Worm (Caenorhabditis elegans) whole organism, L4/young adult: ENCODE data around the gene kle-2.
A peak's percentile ranks its signal among the peaks of the same experiment; 100 is the strongest.

ENCODE experiments used
- W03F9.2 ChIP-seq: fragments of 150-350 bp; optimal IDR thresholded peaks from 2 replicates; lab custom pipeline; 2014; ENCODE audit warnings: missing biosample characterization, missing genetic modification characterization
- dao-5 ChIP-seq: sonication (generic microtip); optimal IDR thresholded peaks from 2 replicates; lab custom pipeline; 2016; ENCODE audit warnings: missing genotype, missing genetic modification characterization, moderate library complexity, missing compliant biosample characterization
- him-1 ChIP-seq: sonication (generic microtip); optimal IDR thresholded peaks from 2 replicates; lab custom pipeline; 2016; ENCODE audit warnings: missing genotype, missing genetic modification reagents, missing genetic modification characterization, missing compliant biosample characterization

The kle-2 gene

DNA sequence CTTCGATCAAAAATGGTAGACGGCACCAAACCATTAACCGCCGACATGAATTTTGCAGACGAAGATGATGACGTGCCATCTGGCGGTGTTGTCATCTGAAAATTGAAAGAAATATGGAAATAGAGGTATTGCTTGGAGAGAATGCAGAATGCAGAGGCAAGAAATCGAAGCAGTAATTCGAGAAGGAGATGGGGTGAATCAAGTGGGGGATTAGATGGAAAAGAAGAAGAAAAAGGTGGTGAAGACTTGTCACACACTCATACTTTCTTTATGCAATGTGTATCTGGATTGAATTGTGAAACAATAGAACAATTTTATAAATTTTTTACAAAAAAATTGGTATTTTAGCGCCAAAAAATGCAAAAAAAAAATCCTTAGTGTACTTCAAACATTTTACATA, 16.7 kb upstream of the kle-2 start, which contains the start of gene tag-250:
TSS of gene tag-250 (minus strand) at position 101 of the 400 bp plus-strand sequence.
- TF ChIP-seq W03F9.2 (no peak), him-1 (tag; lab: Kevin White, UChicago) (no peak), dao-5 (no peak)

DNA sequence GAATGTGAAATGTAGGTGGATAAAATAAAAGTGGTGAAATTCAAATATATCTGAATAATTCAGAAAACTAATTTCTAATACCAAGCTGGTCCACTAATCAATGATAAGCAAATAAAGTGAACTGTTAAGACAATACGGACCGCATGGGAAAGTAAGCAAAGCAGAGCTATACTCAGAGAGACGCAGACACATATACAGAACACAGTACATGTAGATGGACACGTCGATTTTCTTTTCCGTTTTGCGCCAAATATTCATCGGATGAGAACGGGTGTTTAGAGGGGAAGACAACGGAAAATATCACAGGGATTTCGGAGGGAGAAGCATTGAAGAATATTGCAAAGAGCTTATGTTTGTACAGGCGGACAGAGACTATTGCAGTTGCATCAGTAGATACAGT, 15.5 kb upstream of the kle-2 start:
- TF ChIP-seq him-1 (tag; lab: Kevin White, UChicago) (no peak), W03F9.2 (no peak), dao-5 (no peak)

DNA sequence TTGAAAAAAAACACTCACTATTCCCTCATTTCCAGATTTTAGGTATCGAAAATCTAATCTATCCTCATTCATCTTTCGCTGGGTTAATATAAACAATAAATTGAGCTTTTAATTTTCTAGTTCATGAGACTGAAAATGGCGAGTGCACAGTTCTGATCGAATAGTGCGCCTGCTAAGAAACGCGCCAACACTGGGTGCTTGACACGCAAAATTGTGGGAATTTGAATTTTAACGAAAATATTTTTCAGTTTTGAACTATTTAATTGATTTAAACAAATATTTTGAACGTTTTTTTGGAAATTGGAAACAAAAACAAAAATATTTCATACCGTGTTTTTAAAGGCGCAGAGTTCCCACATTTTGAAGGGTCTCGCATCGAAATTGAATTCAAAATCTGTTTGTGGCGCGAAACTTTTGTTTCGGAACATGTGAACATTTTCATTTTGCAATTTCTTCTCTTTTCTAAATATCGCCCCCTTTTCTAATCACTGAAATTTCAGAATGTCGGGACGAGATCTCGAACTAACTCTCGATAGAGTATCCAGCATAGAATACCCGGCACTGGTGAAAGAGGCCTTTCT, 12.9 kb upstream of the kle-2 start, which contains the start of the genes C29E4.13 and npp-15:
TSS of gene C29E4.13 (minus strand) at position 169 of the 581 bp plus-strand sequence.
TSS of gene npp-15 (plus strand) at position 495 of the 581 bp plus-strand sequence.
- TF ChIP-seq dao-5 (no peak), W03F9.2 (peak; percentile 53), him-1 (tag; lab: Kevin White, UChicago) (no peak)

DNA sequence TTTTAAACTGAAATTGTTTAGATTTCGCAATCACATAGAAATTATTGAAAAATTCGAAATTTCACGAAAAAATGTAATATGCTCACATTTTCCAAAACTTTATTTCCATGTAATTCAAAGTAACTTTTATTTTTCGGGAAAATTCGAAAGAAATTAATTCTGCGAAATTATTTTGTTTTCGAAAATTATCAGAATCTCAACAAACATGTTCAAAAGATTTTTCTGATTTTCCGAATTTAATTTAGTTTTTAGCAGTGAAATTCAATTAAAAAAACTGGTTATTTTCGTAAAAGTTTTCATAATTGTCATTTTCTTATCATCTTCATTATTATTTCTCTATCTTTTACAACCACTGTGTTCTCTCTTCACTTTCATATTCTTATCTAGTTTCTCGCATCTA, 8.3 kb upstream of the kle-2 start, which contains the start of gene ran-2:
TSS of gene ran-2 (plus strand) at position 301 of the 400 bp plus-strand sequence.
- TF ChIP-seq him-1 (tag; lab: Kevin White, UChicago) = no peak
- no peak for TF ChIP-seq W03F9.2
- TF ChIP-seq dao-5 = no peak

DNA sequence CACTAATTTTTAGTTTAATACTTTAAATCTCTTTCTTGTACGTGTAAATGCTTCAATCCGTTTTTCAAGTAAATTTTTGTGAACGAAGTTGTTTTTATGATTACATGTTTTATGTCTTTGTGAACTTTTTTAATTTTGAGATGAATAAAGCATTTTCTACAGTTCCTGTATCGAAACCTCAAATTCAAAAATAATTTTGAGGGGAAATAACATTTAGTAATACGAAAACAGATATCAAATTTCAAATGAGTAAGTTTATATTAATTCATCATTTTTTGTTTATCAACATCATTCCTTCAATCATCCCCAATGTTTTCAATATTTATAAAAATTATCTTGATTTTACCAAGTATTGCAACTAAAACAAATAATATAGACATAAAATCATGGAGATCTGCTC, 4.0 kb upstream of the kle-2 start, which contains the start of gene C29E4.10:
TSS of gene C29E4.10 (plus strand) at position 301 of the 400 bp plus-strand sequence.
- TF ChIP-seq him-1 (tag; lab: Kevin White, UChicago) (no peak), W03F9.2 (no peak), dao-5 (no peak)

DNA sequence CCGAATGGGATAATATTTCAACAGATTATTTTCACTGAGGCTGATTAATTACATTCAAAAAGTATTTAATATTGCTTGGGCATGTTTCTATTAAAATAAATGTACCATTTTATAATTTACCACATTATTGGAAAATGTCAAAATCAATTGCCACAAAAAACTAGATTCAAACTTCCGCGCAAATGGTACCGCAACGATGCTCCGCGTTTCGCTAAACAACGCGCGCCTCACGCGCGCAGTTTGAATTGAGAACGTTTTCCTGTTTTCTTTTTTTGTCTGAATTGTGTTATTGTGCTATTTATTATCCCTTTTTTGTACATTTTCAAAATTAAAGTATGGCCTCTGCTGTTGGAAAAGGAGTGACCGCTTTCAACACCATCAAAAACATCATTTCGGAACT, 698 bp upstream of the kle-2 start, which contains the start of gene C29E4.12:
TSS of gene C29E4.12 (plus strand) at position 333 of the 400 bp plus-strand sequence.
- TF ChIP-seq W03F9.2 (no peak), him-1 (tag; lab: Kevin White, UChicago) (no peak), dao-5 (no peak)

DNA sequence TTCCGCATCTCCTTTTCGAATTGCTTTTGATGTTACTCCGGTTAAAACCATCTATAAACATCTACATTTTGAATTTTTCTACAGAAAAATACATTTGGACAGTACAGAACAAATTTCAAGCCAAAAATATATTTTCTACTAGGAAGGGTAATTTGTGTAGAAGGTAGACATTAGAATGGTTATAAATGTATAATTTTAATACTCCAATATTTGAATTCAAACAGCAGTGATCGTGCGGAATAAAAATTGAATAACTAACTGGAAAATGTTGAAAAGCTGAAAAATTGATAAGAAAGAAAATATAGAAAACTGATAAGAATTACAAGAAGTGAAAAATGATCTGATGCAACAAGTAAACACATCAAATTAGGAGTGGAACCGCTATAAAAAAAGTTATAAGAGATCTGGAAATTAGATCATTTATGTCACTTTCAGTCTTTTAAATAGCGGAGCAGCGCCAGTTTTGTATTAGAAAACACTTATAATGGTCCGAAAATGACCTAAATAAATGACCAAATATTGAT, 5.5 kb downstream of the kle-2 start, which contains the start of gene gsto-1:
TSS of gene gsto-1 (minus strand) at position 51 of the 524 bp plus-strand sequence.
- TF ChIP-seq W03F9.2 (no peak), dao-5 (no peak), him-1 (tag; lab: Kevin White, UChicago) (no peak)

DNA sequence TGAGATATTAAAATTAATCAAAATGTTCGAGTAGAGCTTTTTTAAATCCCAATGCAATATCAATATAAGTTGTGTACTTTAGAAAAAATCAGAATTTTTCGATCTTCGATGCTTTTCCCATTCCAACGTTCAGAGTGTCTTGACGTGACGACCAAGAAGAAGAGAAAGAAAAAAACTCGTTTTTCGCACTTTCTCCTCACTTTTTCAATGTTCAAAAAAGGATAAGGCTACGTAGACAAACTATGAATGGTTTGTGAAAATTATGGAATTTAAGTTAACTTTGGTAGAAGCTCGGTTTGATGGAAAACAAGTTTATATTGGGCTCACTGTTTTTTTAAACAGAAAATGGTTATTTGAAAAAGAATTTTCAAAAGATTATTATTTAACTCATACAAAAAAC, 6.2 kb downstream of the kle-2 start:
- TF ChIP-seq W03F9.2 = no peak
- no peak for TF ChIP-seq dao-5
- no peak for TF ChIP-seq him-1 (tag; lab: Kevin White, UChicago)

DNA sequence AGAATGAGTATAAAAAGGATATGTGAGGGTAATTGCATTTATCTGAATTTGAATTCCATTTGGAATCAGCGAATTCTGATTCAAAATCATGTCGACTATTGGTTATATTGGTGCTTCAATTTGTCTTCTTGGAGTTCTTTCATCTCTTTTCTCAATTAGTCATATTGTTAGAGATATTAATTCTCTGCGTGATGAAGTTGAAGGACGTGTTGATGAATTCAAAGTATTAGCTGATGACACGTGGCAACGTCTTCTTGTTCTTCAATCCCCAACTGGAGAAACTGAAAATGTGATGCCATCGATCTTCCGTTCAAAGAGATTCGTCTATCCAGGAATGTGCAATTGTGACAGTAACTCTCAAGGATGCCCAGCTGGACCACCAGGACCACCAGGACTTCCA, 7.3 kb downstream of the kle-2 start, which contains the start of gene col-90:
TSS of gene col-90 (plus strand) at position 37 of the 400 bp plus-strand sequence.
- no peak for TF ChIP-seq him-1 (tag; lab: Kevin White, UChicago)
- no peak for TF ChIP-seq dao-5
- no peak for TF ChIP-seq W03F9.2

DNA sequence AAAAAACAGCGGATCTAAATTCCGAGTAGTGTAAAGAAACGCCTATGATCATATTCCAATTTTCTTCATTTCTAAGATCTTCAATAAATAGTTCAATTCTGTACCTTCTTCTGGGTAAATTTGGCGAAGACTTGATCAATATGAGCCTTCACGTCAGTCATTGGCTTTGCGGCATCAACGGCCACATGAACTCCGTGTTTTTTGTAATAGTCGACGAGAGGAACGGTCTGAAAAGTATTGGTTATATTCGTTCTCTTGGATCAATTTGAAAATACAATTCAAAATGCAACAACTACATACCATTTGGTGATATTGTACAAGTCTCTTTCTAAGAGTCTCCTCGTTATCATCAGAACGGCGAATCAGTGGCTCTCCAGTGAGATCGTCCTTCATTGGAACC, 8.9 kb downstream of the kle-2 start:
- TF ChIP-seq dao-5 = no peak
- TF ChIP-seq W03F9.2 = no peak
- TF ChIP-seq him-1 (tag; lab: Kevin White, UChicago) = no peak

DNA sequence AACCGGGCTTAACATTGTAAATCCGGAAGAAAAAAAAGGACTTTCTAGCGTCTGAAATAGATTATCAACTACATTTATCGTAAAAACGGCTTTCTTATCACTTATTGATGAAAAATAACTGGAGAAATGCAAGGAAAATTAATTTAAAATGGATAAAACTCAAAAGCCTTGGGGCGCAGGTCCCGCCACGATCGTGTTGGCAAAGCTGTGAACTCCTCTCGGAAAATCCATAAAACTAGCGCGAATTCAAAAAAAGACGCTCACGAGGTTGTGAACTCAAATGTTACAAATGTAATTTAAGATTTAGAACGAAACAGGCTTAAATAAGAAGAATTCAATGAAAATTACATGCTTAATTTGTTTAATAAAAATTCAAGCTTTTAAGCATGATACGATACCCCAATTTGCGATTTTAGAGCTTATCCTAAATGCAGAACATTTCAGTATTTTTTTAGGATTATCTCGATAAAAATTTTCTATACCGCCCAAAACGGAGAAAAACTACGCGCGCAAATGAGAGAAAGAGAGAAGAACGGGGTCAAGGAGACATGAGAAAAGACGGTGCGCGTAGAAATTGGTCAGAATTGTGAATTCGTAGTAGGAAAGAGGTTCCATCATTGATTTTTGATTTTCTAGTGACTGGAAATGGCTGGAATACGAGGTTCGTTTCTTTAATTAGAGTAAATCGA, 10.7 kb downstream of the kle-2 start, which contains the start of gene C29E4.15:
TSS of gene C29E4.15 (plus strand) at position 547 of the 689 bp plus-strand sequence.
- TF ChIP-seq dao-5 (no peak), him-1 (tag; lab: Kevin White, UChicago) (no peak), W03F9.2 (no peak)

DNA sequence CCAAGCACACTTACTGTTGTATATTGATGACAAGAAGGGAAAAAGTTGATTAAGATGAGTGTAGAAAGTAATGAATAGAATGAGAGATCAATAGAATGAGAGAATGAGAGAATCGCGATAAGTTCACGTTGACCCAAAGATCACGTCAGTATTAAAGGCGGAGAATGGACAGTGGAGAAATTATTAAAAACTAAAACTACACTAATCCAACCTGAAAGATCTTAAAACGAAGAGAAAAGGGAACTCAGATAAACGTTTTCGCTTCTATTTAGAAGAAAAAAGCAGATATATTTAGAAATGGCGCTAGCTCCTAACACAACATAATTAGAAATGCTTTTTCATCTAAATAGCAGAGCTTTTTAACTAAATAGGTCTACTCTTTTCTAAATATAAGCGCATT, 11.7 kb downstream of the kle-2 start, which contains the start of gene let-754:
TSS of gene let-754 (minus strand) at position 101 of the 400 bp plus-strand sequence.
- no peak for TF ChIP-seq dao-5

DNA sequence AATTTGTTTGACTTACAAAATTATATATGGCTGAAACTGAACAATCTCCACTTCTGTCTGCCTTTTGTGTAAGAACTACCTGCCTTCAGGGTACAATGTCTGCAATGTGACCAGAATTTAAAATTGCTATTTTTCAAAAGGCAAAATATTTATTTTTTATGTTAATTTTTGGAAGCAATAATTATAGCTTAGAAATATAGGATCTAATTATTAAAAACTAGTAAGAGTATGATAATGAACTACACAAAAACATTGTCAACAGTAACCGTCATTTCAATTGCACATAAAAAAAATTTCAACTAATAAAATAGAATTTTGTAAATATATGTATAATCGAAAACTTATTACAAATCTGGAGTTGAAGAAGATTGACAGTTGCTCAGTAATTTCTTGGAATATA, 15.4 kb downstream of the kle-2 start, which contains the start of gene C29E4.9:
TSS of gene C29E4.9 (minus strand) at position 101 of the 400 bp plus-strand sequence.
- TF ChIP-seq him-1 (tag; lab: Kevin White, UChicago) (no peak), dao-5 (no peak), W03F9.2 (no peak)

DNA sequence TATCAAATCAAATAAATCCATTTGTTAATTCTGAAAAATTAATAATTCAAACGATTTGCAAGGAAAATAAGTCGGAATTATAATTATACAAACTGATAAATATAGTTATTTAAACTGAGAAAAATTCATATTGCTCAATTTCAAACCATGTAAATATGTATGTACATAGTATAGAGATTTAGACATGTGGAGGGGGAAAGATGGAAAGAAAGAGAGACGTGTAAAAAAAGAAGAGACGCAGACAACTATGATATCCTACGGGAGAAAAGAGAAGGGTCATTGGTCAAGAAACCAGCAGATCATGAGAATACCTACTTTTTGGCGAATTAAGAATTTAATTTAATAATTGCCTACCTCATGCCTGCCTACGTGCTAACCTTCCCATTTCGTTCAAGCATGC, 16.6 kb downstream of the kle-2 start, which contains the start of gene C29E4.11:
TSS of gene C29E4.11 (minus strand) at position 30 of the 400 bp plus-strand sequence.
- TF ChIP-seq dao-5 (no peak), W03F9.2 (no peak), him-1 (tag; lab: Kevin White, UChicago) (no peak)
